Worm (Caenorhabditis elegans) whole organism, L4 larva: Measurements from ENCODE around the gene idpp-11.

Experiments
- R02D3.7 ChIP-seq: fragments of 150-350 bp; sonication (generic microtip); optimal IDR thresholded peaks from 3 replicates; lab custom pipeline; 2014; ENCODE audit warnings: missing biosample characterization, missing genetic modification characterization
- Y5F2A.4 ChIP-seq: fragments of 200-800 bp; sonication (Bioruptor generic); optimal IDR thresholded peaks from 2 replicates; lab custom pipeline; 2018; ENCODE audit warnings: mild to moderate bottlenecking, missing genetic modification characterization, missing compliant biosample characterization
- Y75B8A.6 ChIP-seq: fragments of 200-800 bp; sonication (Bioruptor generic); IDR thresholded peaks from 2 replicates; pipeline ENCODE4 v1.3.6; 2022; ENCODE audit warnings: missing genetic modification reagents, missing genetic modification characterization, missing compliant biosample characterization
- aha-1 ChIP-seq: fragments of 150-350 bp; peaks from one replicate; lab custom pipeline; 2014; ENCODE audit warnings: missing biosample characterization, missing genetic modification characterization
- aly-2 ChIP-seq: sonication (generic microtip); optimal IDR thresholded peaks from 2 replicates; lab custom pipeline; 2018; ENCODE audit warnings: missing biosample characterization, missing genetic modification characterization
- ama-1 ChIP-seq: fragments of 150-350 bp; optimal IDR thresholded peaks from 2 replicates; lab custom pipeline; 2014; ENCODE audit warnings: inconsistent platforms, mixed read lengths
- attf-4 ChIP-seq: sonication (generic microtip); optimal IDR thresholded peaks from 3 replicates; lab custom pipeline; 2017; ENCODE audit warnings: missing biosample characterization, missing genetic modification characterization
- ceh-20 ChIP-seq: fragments of 200-800 bp; sonication (Bioruptor generic); IDR thresholded peaks from 2 replicates; pipeline ENCODE4 v1.3.6; 2022; ENCODE audit warnings: missing genetic modification reagents, missing genetic modification characterization, missing compliant biosample characterization
- ceh-82 ChIP-seq: sonication (generic microtip); optimal IDR thresholded peaks from 2 replicates; lab custom pipeline; 2017; ENCODE audit warnings: missing biosample characterization, missing genetic modification characterization
- cey-2 ChIP-seq: sonication (generic microtip); optimal IDR thresholded peaks from 3 replicates; lab custom pipeline; 2017; ENCODE audit warnings: missing genetic modification characterization, mild to moderate bottlenecking, missing compliant biosample characterization, antibody characterized with exemption, borderline replicate concordance; ENCODE audit not compliant: insufficient read depth
- daf-12 ChIP-seq: fragments of 150-350 bp; optimal IDR thresholded peaks from 2 replicates; lab custom pipeline; 2014; ENCODE audit warnings: missing biosample characterization, missing genetic modification reagents, missing genetic modification characterization
- daf-16 ChIP-seq, 3 experiments: sonication (generic microtip); optimal IDR thresholded peaks; 2 replicates each; lab custom pipeline; 2016 to 2017; ENCODE audit warnings: missing genetic modification characterization in 3 of 3, missing genetic modification reagents in 3 of 3, mild to moderate bottlenecking in 2 of 3, missing compliant biosample characterization in 2 of 3, missing biosample characterization in 1 of 3, moderate library complexity in 1 of 3
- dmd-6 ChIP-seq: fragments of 200-800 bp; sonication (Bioruptor generic); IDR thresholded peaks from 2 replicates; pipeline ENCODE4 v1.3.6; 2022; ENCODE audit warnings: missing genetic modification reagents, missing genetic modification characterization, missing compliant biosample characterization
- dmd-9 ChIP-seq: fragments of 200-800 bp; sonication (Bioruptor generic); IDR thresholded peaks from 2 replicates; pipeline ENCODE4 v1.3.6; 2022; ENCODE audit warnings: missing genetic modification reagents, missing genetic modification characterization, missing compliant biosample characterization
- duxl-1 ChIP-seq: sonication (generic microtip); optimal IDR thresholded peaks from 2 replicates; lab custom pipeline; 2016; ENCODE audit warnings: mild to moderate bottlenecking, missing genetic modification characterization, moderate library complexity, missing compliant biosample characterization; ENCODE audit not compliant: poor library complexity
- dve-1 ChIP-seq: sonication (generic microtip); optimal IDR thresholded peaks from 2 replicates; lab custom pipeline; 2017; ENCODE audit warnings: antibody characterized with exemption, mild to moderate bottlenecking, missing genetic modification characterization, missing compliant biosample characterization; ENCODE audit not compliant: insufficient read depth
- hif-1 ChIP-seq, 2 experiments: sonication (generic microtip); optimal IDR thresholded peaks; 2 replicates each; lab custom pipeline; 2016 to 2017; ENCODE audit warnings: missing compliant biosample characterization in 2 of 2, missing genetic modification characterization in 2 of 2, missing genetic modification reagents in 2 of 2, missing genotype in 2 of 2, mild to moderate bottlenecking in 1 of 2
- hlh-11 ChIP-seq: fragments of 200-800 bp; sonication (Bioruptor generic); optimal IDR thresholded peaks from 2 replicates; lab custom pipeline; 2018; ENCODE audit warnings: mild to moderate bottlenecking, missing genetic modification characterization, missing compliant biosample characterization
- hlh-30 ChIP-seq: sonication (generic microtip); optimal IDR thresholded peaks from 2 replicates; lab custom pipeline; 2017; ENCODE audit warnings: antibody characterized with exemption, mild to moderate bottlenecking, missing genetic modification characterization, missing compliant biosample characterization; ENCODE audit not compliant: insufficient read depth
- hmg-1.1 ChIP-seq: fragments of 200-800 bp; sonication (Bioruptor generic); IDR thresholded peaks from 2 replicates; pipeline ENCODE4 v1.3.6; 2022; ENCODE audit warnings: missing genetic modification reagents, missing genetic modification characterization, missing compliant biosample characterization
- lim-7 ChIP-seq: fragments of 200-800 bp; sonication (Bioruptor generic); IDR thresholded peaks from 2 replicates; pipeline ENCODE4 v1.3.6; 2022; ENCODE audit warnings: missing genetic modification characterization, missing compliant biosample characterization
- lin-13 ChIP-seq: fragments of 150-350 bp; optimal IDR thresholded peaks from 2 replicates; lab custom pipeline; 2014; ENCODE audit warnings: missing biosample characterization, missing genetic modification reagents, missing genetic modification characterization
- lin-15B ChIP-seq: fragments of 150-350 bp; sonication (generic microtip); optimal IDR thresholded peaks from 3 replicates; lab custom pipeline; 2014; ENCODE audit warnings: missing biosample characterization, missing genetic modification characterization
- lir-3 ChIP-seq: sonication (generic microtip); optimal IDR thresholded peaks from 2 replicates; lab custom pipeline; 2016; ENCODE audit warnings: mild to moderate bottlenecking, missing genetic modification characterization, missing compliant biosample characterization
- lsy-2 ChIP-seq, 2 experiments: fragments of 150-350 bp in 1 of 2; sonication (generic microtip) in 1 of 2; optimal IDR thresholded peaks; 2 replicates each; lab custom pipeline; 2014 to 2017; ENCODE audit warnings: missing biosample characterization in 2 of 2, missing genetic modification characterization in 2 of 2
- madf-5 ChIP-seq, 2 experiments: fragments of 200-800 bp; sonication (Bioruptor generic); IDR thresholded peaks; 2 replicates each; pipeline ENCODE4 v1.3.6; 2022; ENCODE audit warnings: missing compliant biosample characterization in 2 of 2, missing genetic modification characterization in 2 of 2
- mep-1 ChIP-seq: fragments of 150-350 bp; sonication (generic microtip); optimal IDR thresholded peaks from 3 replicates; lab custom pipeline; 2014; ENCODE audit warnings: missing biosample characterization, missing genetic modification characterization
- mxl-2 ChIP-seq: fragments of 200-800 bp; sonication (Bioruptor generic); conservative IDR thresholded peaks from 2 replicates; pipeline ENCODE4 v1.3.6; 2022; ENCODE audit warnings: missing genetic modification reagents, missing genetic modification characterization, missing compliant biosample characterization
- nhr-11 ChIP-seq: fragments of 150-350 bp; optimal IDR thresholded peaks from 2 replicates; lab custom pipeline; 2014; ENCODE audit warnings: missing biosample characterization, missing genetic modification characterization
- nhr-111 ChIP-seq: fragments of 200-800 bp; sonication (Bioruptor generic); optimal IDR thresholded peaks from 2 replicates; lab custom pipeline; 2018; ENCODE audit warnings: mild to moderate bottlenecking, missing genetic modification characterization, missing compliant biosample characterization
- nhr-25 ChIP-seq: sonication (generic microtip); optimal IDR thresholded peaks from 2 replicates; lab custom pipeline; 2017; ENCODE audit warnings: missing genetic modification characterization, mild to moderate bottlenecking, missing compliant biosample characterization, antibody characterized with exemption, moderate library complexity, borderline replicate concordance; ENCODE audit not compliant: insufficient read depth
- nhr-76 ChIP-seq: fragments of 150-350 bp; optimal IDR thresholded peaks from 2 replicates; lab custom pipeline; 2014; ENCODE audit warnings: missing biosample characterization, missing genetic modification characterization
- pha-4 ChIP-seq, 2 experiments: fragments of 150-350 bp in 1 of 2; fragments of 200-800 bp in 1 of 2; sonication (Bioruptor generic) in 1 of 2; IDR thresholded peaks in 1 of 2; optimal IDR thresholded peaks in 1 of 2; 2 replicates each; pipeline versions ENCODE4 v1.3.6 to Lab custom; 2014 to 2022; ENCODE audit warnings: missing genetic modification characterization in 2 of 2, missing genetic modification reagents in 2 of 2, missing biosample characterization in 1 of 2, missing compliant biosample characterization in 1 of 2
- php-3 ChIP-seq: fragments of 200-800 bp; sonication (Bioruptor generic); IDR thresholded peaks from 2 replicates; pipeline ENCODE4 v1.3.6; 2022; ENCODE audit warnings: missing genetic modification reagents, missing genetic modification characterization, missing compliant biosample characterization
- saeg-2 ChIP-seq: fragments of 200-800 bp; sonication (Bioruptor generic); IDR thresholded peaks from 2 replicates; pipeline ENCODE4 v1.3.6; 2022; ENCODE audit warnings: missing genetic modification reagents, missing genetic modification characterization, missing compliant biosample characterization
- spr-3 ChIP-seq: fragments of 200-800 bp; sonication (Bioruptor generic); optimal IDR thresholded peaks from 2 replicates; lab custom pipeline; 2018; ENCODE audit warnings: mild to moderate bottlenecking, missing genetic modification characterization, missing compliant biosample characterization
- unc-62 ChIP-seq, 3 experiments: fragments of 150-350 bp in 1 of 3; sonication (generic microtip); optimal IDR thresholded peaks in 2 of 3; peaks in 1 of 3; 1 replicate in 1 of 3; 2 replicates in 2 of 3; lab custom pipeline; 2014 to 2017; ENCODE audit warnings: missing biosample characterization in 3 of 3, missing genetic modification characterization in 3 of 3, missing genetic modification reagents in 3 of 3, missing genotype in 1 of 3
- vab-7 ChIP-seq: fragments of 200-800 bp; sonication (Bioruptor generic); IDR thresholded peaks from 2 replicates; pipeline ENCODE4 v1.3.6; 2022; ENCODE audit warnings: missing genetic modification reagents, missing genetic modification characterization, missing compliant biosample characterization
- zag-1 ChIP-seq: fragments of 150-350 bp; optimal IDR thresholded peaks from 2 replicates; lab custom pipeline; 2014; ENCODE audit warnings: missing biosample characterization, missing genetic modification characterization
- zip-11 ChIP-seq: fragments of 200-800 bp; sonication (Bioruptor generic); IDR thresholded peaks from 2 replicates; pipeline ENCODE4 v1.3.6; 2022; ENCODE audit warnings: missing genetic modification characterization, missing compliant biosample characterization
- zip-2 ChIP-seq: fragments of 150-350 bp; optimal IDR thresholded peaks from 2 replicates; lab custom pipeline; 2014; ENCODE audit warnings: missing biosample characterization, missing genetic modification characterization

The idpp-11 gene

DNA sequence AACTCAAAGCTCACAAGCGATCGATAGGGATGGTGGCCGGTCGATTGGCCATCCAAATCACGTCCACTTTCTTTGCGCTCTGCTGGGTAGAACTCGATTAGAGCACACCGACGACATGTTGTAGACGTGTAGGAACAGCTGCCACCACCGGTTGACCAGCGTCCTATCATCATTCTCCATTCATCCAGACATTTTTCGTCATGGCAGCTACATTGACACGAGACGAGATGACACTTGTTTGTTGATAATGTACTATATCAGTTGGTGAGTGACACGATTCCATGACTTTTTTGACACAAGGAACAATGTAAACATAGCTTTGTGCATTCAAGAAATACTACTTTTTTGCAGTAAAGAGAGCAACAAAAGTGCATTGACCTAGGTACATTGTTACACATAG, 24.2 kb downstream of the idpp-11 start:
- TF ChIP-seq hlh-30 (peak; percentile 35), vab-7 (GFP tag; lab: Robert Waterston, UW) (no peak), daf-16 (GFP tag; optimal IDR thresholded peaks at IDR 0.05; lab: Kevin White, UChicago) (peak in 1 of 2 experiments; percentile 40), daf-16 (tag; optimal IDR thresholded peaks at IDR 0.05; lab: Kevin White, UChicago) (peak; percentile 26), hlh-11 (peak; percentile 54), duxl-1 (tag; lab: Kevin White, UChicago) (no peak), saeg-2 (GFP tag; lab: Robert Waterston, UW) (no peak), nhr-11 (peak; percentile 61), hif-1 (tag; optimal IDR thresholded peaks at IDR 0.05; lab: Kevin White, UChicago) (peak in 1 of 2 experiments; percentile 38), ceh-20 (peak; percentile 29; the same call in 1 of the 2 replicates), unc-62 (GFP tag; optimal IDR thresholded peaks at IDR 0.05 in 1 of 2; lab: Kevin White, UChicago) (peak in 1 of 2 experiments; percentile 93), unc-62 (tag; optimal IDR thresholded peaks at IDR 0.05; lab: Kevin White, UChicago) (no peak), dmd-6 (peak; percentile 37; the same call in 1 of the 2 replicates), hmg-1.1 (GFP tag; lab: Robert Waterston, UW) (no peak)

- TF ChIP-seq hif-1 (tag; optimal IDR thresholded peaks at IDR 0.05; lab: Kevin White, UChicago) (peak in 1 of 2 experiments; percentile 52), php-3 (GFP tag; lab: Robert Waterston, UW) (no peak), daf-16 (GFP tag; optimal IDR thresholded peaks at IDR 0.05; lab: Kevin White, UChicago) (no peak), daf-16 (tag; optimal IDR thresholded peaks at IDR 0.05; lab: Kevin White, UChicago) (peak; percentile 55), aha-1 (peak; percentile 9), daf-12 (tag; lab: Kevin White, UChicago) (no peak), zip-2 (tag; lab: Kevin White, UChicago) (no peak), cey-2 (tag; lab: Kevin White, UChicago) (no peak), unc-62 (GFP tag; optimal IDR thresholded peaks at IDR 0.05 in 1 of 2; lab: Kevin White, UChicago) (peak in 1 of 2 experiments; percentile 96), unc-62 (tag; optimal IDR thresholded peaks at IDR 0.05; lab: Kevin White, UChicago) (no peak), mxl-2 (GFP tag; lab: Robert Waterston, UW) (no peak), dmd-9 (GFP tag; lab: Robert Waterston, UW) (no peak), dve-1 (tag; lab: Kevin White, UChicago) (peak; percentile 1), pha-4 (GFP tag; IDR thresholded peaks at IDR 0.05; lab: Robert Waterston, UW) (no peak), pha-4 (tag; optimal IDR thresholded peaks at IDR 0.05; lab: Kevin White, UChicago) (no peak), nhr-25 (tag; lab: Kevin White, UChicago) (no peak), saeg-2 (GFP tag; lab: Robert Waterston, UW) (no peak), lin-15B (tag; lab: Kevin White, UChicago) (no peak)
Measured at ce11 chrX:7867307-7867706, 25.0 kb downstream of the idpp-11 start.

- TF ChIP-seq unc-62 (GFP tag; optimal IDR thresholded peaks at IDR 0.05 in 1 of 2; lab: Kevin White, UChicago) (peak in 1 of 2 experiments; percentile 51), unc-62 (tag; optimal IDR thresholded peaks at IDR 0.05; lab: Kevin White, UChicago) (no peak), spr-3 (GFP tag; lab: Kevin White, UChicago) (no peak), aly-2 (tag; lab: Kevin White, UChicago) (no peak), attf-4 (tag; lab: Kevin White, UChicago) (no peak), nhr-11 (no peak)
Measured at ce11 chrX:7873350-7873749, 31.0 kb downstream of the idpp-11 start.

- no peak for TF ChIP-seq ama-1 (lab: Kevin White, UChicago)
- TF ChIP-seq zag-1 (tag; lab: Kevin White, UChicago) = no peak
- no peak for TF ChIP-seq lim-7 (GFP tag; lab: Robert Waterston, UW)
- TF ChIP-seq nhr-11 = no peak
- TF ChIP-seq Y5F2A.4 (GFP tag; lab: Kevin White, UChicago) = no peak
- no peak for TF ChIP-seq nhr-76 (tag; lab: Kevin White, UChicago)
- no peak for TF ChIP-seq cey-2 (tag; lab: Kevin White, UChicago)
- TF ChIP-seq zip-11 (GFP tag; lab: Robert Waterston, UW) = no peak
- no peak for TF ChIP-seq ceh-82 (tag; lab: Kevin White, UChicago)
- TF ChIP-seq lsy-2 (tag; optimal IDR thresholded peaks at IDR 0.05; lab: Kevin White, UChicago) = no peak
- no peak for TF ChIP-seq lin-13 (GFP tag; lab: Kevin White, UChicago)
- no peak for TF ChIP-seq nhr-111 (GFP tag; lab: Kevin White, UChicago)
- TF ChIP-seq mep-1 (tag; lab: Kevin White, UChicago) = no peak
- no peak for TF ChIP-seq R02D3.7 (tag; lab: Kevin White, UChicago)
- no peak for TF ChIP-seq attf-4 (tag; lab: Kevin White, UChicago)
- no peak for TF ChIP-seq lir-3 (tag; lab: Kevin White, UChicago)
- TF ChIP-seq madf-5 (GFP tag; IDR thresholded peaks at IDR 0.05; lab: Robert Waterston, UW) = no peak
- no peak for TF ChIP-seq Y75B8A.6
Measured at ce11 chrX:7875854-7876253, 33.5 kb downstream of the idpp-11 start, which contains the start of gene cca-1. Gene cca-1, minus strand, starts transcription at chrX:7875954.
